Worm (Caenorhabditis elegans) whole organism, early embryonic: ENCODE data around the gene hlh-8.

ENCODE experiments used
- B0310.2 ChIP-seq: sonication (generic microtip); optimal IDR thresholded peaks from 2 replicates; lab custom pipeline; 2016; ENCODE audit warnings: mild to moderate bottlenecking, missing genetic modification characterization, missing compliant biosample characterization
- ama-1 ChIP-seq: fragments of 150-350 bp; optimal IDR thresholded peaks from 2 replicates; lab custom pipeline; 2014
- ceh-13 ChIP-seq: fragments of 200-800 bp; sonication (Bioruptor generic); optimal IDR thresholded peaks from 2 replicates; lab custom pipeline; 2018; ENCODE audit warnings: mild to moderate bottlenecking, missing genetic modification characterization, missing compliant biosample characterization
- ceh-36 ChIP-seq: sonication (generic microtip); optimal IDR thresholded peaks from 2 replicates; lab custom pipeline; 2016; ENCODE audit warnings: missing genetic modification characterization, inconsistent platforms, missing compliant biosample characterization
- hmbx-1 ChIP-seq: sonication (generic microtip); optimal IDR thresholded peaks from 2 replicates; lab custom pipeline; 2016; ENCODE audit warnings: mild to moderate bottlenecking, missing genetic modification characterization, missing compliant biosample characterization
- pes-1 ChIP-seq: fragments of 200-800 bp; sonication (Bioruptor generic); IDR thresholded peaks from 2 replicates; pipeline ENCODE4 v1.3.6; 2022; ENCODE audit warnings: missing genetic modification reagents, missing genetic modification characterization, missing compliant biosample characterization
- sea-1 ChIP-seq: fragments of 200-800 bp; sonication (Bioruptor generic); conservative IDR thresholded peaks from 2 replicates; pipeline ENCODE4 v1.3.6; 2022; ENCODE audit warnings: missing genetic modification characterization, missing compliant biosample characterization
- tbx-37 ChIP-seq: fragments of 200-800 bp; sonication (Bioruptor generic); conservative IDR thresholded peaks from 2 replicates; pipeline ENCODE4 v1.3.6; 2022; ENCODE audit warnings: missing genetic modification reagents, missing genetic modification characterization, missing compliant biosample characterization

DNA sequence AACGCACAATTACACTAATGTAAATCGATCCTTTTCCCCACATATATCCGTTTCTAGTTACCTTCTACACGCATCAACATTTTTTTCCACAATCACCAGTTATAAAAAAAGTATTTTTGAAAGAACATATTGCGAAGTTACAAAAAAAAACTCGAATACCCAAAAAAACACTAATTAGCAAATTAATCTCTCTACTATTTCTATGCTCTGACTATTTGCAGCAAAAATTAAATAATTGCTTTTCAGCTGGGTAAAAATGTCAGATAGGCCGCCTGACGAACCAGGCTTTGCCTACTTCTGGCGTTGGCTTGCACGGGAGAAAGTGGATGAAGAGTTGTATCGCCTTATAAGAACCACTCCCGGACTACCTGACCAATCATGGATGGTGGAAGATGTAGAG, 6.1 kb upstream of the hlh-8 start, which contains the start of gene K07E3.1:
- TF ChIP-seq sea-1: no peak
- TF ChIP-seq tbx-37: no peak
- no peak for TF ChIP-seq pes-1 (GFP tag; lab: Robert Waterston, UW)
- no peak for TF ChIP-seq hmbx-1 (tag; lab: Kevin White, UChicago)
- TF ChIP-seq ceh-13 (GFP tag; lab: Kevin White, UChicago): no peak
- no peak for TF ChIP-seq ama-1
- TF ChIP-seq B0310.2 (tag; lab: Kevin White, UChicago): no peak
- TF ChIP-seq ceh-36 (tag; lab: Kevin White, UChicago): no peak
